Fruit fly (Drosophila melanogaster) ovary, adult (tissue): ENCODE data around the gene CG3635.

ENCODE experiments used
- CG17801 ChIP-seq: fragments of 200-800 bp; optimal IDR thresholded peaks from 2 replicates; lab custom pipeline; 2019; ENCODE audit warnings: missing biosample characterization, mild to moderate bottlenecking, missing genetic modification characterization, moderate library complexity; ENCODE audit not compliant: partially characterized antibody

The CG3635 gene

dm6 chr2L:22163302-22163701 is 11.9 kb upstream of the CG3635 start:
- TF ChIP-seq CG17801 (GFP tag; lab: Kevin White, UChicago), result no peak

- TF ChIP-seq CG17801 (GFP tag; lab: Kevin White, UChicago), result peak; percentile 1
Observed at dm6 chr2L:22168559-22169027, 6.6 kb upstream of the CG3635 start.

- TF ChIP-seq CG17801 (GFP tag; lab: Kevin White, UChicago), result no peak
Observed at dm6 chr2L:22169044-22169515, 6.1 kb upstream of the CG3635 start, which contains the start of gene Clamp. Clamp (minus strand) TSS chr2L:22169143.

- no peak for TF ChIP-seq CG17801 (GFP tag; lab: Kevin White, UChicago)
Observed at dm6 chr2L:22176398-22176797, 1.2 kb downstream of the CG3635 start.

- TF ChIP-seq CG17801 (GFP tag; lab: Kevin White, UChicago), result no peak
Observed at dm6 chr2L:22214276-22214675, 39.1 kb downstream of the CG3635 start, which contains the start of gene Ir40a. Ir40a (minus strand) TSS chr2L:22214376.
